Worm (Caenorhabditis elegans): ENCODE measurements around the gene str-263.

The str-263 gene

ce11 chrV:15610350-15610940 lies 2.5 kb upstream of the str-263 start, which contains the start of the genes fbxa-153 and str-12:
TSS of gene fbxa-153 (minus strand) at chrV:15610384.
TSS of gene str-12 (plus strand) at chrV:15610890.
- TF ChIP-seq swsn-7 (tag; optimal IDR thresholded peaks at IDR 0.05): peak; percentile 8
- no peak for TF ChIP-seq egl-27 (tag; optimal IDR thresholded peaks at IDR 0.05)
- peak; percentile 28 for TF ChIP-seq isw-1 (GFP tag; IDR thresholded peaks at IDR 0.05)
- no peak for TF ChIP-seq unc-30 (tag; optimal IDR thresholded peaks at IDR 0.05)
- peak; percentile 36 for TF ChIP-seq fkh-8 (tag; optimal IDR thresholded peaks at IDR 0.05)
- TF ChIP-seq efl-1 (optimal IDR thresholded peaks at IDR 0.05): peak in 1 of 2 experiments; percentile 1
- TF ChIP-seq efl-1 (GFP tag; optimal IDR thresholded peaks at IDR 0.05 in 1 of 2): peak in 1 of 2 experiments; percentile 32
- peak; percentile 35 for TF ChIP-seq mep-1 (tag; optimal IDR thresholded peaks at IDR 0.05)
- no peak for TF ChIP-seq irx-1 (tag; optimal IDR thresholded peaks at IDR 0.05)
- peak in 1 of 3 experiments; percentile 28 for TF ChIP-seq ceh-82 (tag; optimal IDR thresholded peaks at IDR 0.05)
- peak in 1 of 3 experiments; percentile 21 for TF ChIP-seq dpl-1 (GFP tag; optimal IDR thresholded peaks at IDR 0.05)
- peak in 1 of 2 experiments; percentile 11 for TF ChIP-seq lin-35 (GFP tag; optimal IDR thresholded peaks at IDR 0.05)

- no peak for TF ChIP-seq nhr-85 (tag)
- no peak for TF ChIP-seq nhr-84 (tag; optimal IDR thresholded peaks at IDR 0.05)
- no peak for TF ChIP-seq pqm-1 (tag; optimal IDR thresholded peaks at IDR 0.05)
- TF ChIP-seq pax-3 (tag; optimal IDR thresholded peaks at IDR 0.05): no peak
- TF ChIP-seq isw-1 (GFP tag; IDR thresholded peaks at IDR 0.05): no peak
- TF ChIP-seq ceh-90 (tag; optimal IDR thresholded peaks at IDR 0.05): no peak
- TF ChIP-seq rnt-1 (tag; optimal IDR thresholded peaks at IDR 0.05): no peak
- TF ChIP-seq aly-2 (tag; optimal IDR thresholded peaks at IDR 0.05): no peak
- TF ChIP-seq snpc-4 (tag; optimal IDR thresholded peaks at IDR 0.05): no peak
- no peak for TF ChIP-seq vab-15 (tag; optimal IDR thresholded peaks at IDR 0.05)
- no peak for TF ChIP-seq Y116A8C.19 (tag; optimal IDR thresholded peaks at IDR 0.05; ENCODE audit: borderline replicate concordance)
- TF ChIP-seq unc-62 (GFP tag; optimal IDR thresholded peaks at IDR 0.05): no peak
Observed at ce11 chrV:15614534-15614933, 1.5 kb downstream of the str-263 start.

ce11 chrV:15621518-15621917 lies 8.5 kb downstream of the str-263 start, which contains the start of gene C55A1.1:
TSS of gene C55A1.1 (plus strand) at chrV:15621818.
- TF ChIP-seq C16A3.4 (tag; optimal IDR thresholded peaks at IDR 0.05) (no peak), fkh-10 (GFP tag; optimal IDR thresholded peaks at IDR 0.05) (no peak), hlh-17 (GFP tag; optimal IDR thresholded peaks at IDR 0.05; ENCODE audit: borderline replicate concordance) (no peak), jun-1 (tag; optimal IDR thresholded peaks at IDR 0.05) (no peak), nhr-28 (tag; optimal IDR thresholded peaks at IDR 0.05) (no peak), nhr-20 (tag; optimal IDR thresholded peaks at IDR 0.05) (no peak), unc-30 (tag; optimal IDR thresholded peaks at IDR 0.05) (no peak), nhr-71 (tag; optimal IDR thresholded peaks at IDR 0.05) (no peak), lin-39 (tag; optimal IDR thresholded peaks at IDR 0.05) (no peak), ceh-8 (GFP tag; optimal IDR thresholded peaks at IDR 0.05) (no peak), fos-1 (tag; optimal IDR thresholded peaks at IDR 0.05) (no peak), ceh-88 (GFP tag; IDR thresholded peaks at IDR 0.05) (no peak), unc-86 (tag; optimal IDR thresholded peaks at IDR 0.05) (no peak), isw-1 (GFP tag; IDR thresholded peaks at IDR 0.05) (no peak), ama-1 (optimal IDR thresholded peaks at IDR 0.05) (no peak), pag-3 (tag; optimal IDR thresholded peaks at IDR 0.05; ENCODE audit: borderline replicate concordance, insufficient read depth) (no peak), nhr-19 (GFP tag; conservative IDR thresholded peaks at IDR 0.05) (no peak)

ce11 chrV:15625561-15625960 lies 12.6 kb downstream of the str-263 start, which contains the start of gene C55A1.11:
TSS of gene C55A1.11 (plus strand) at chrV:15625861.
- TF ChIP-seq efl-1 (optimal IDR thresholded peaks at IDR 0.05): no peak
- peak in 1 of 2 experiments; percentile 32 for TF ChIP-seq efl-1 (GFP tag; optimal IDR thresholded peaks at IDR 0.05 in 1 of 2)
- no peak for TF ChIP-seq unc-86 (tag; optimal IDR thresholded peaks at IDR 0.05)
- TF ChIP-seq pax-3 (tag; optimal IDR thresholded peaks at IDR 0.05): no peak
